Fruit fly (Drosophila melanogaster): ENCODE data around the gene Lamtor4.

The Lamtor4 gene

DNA sequence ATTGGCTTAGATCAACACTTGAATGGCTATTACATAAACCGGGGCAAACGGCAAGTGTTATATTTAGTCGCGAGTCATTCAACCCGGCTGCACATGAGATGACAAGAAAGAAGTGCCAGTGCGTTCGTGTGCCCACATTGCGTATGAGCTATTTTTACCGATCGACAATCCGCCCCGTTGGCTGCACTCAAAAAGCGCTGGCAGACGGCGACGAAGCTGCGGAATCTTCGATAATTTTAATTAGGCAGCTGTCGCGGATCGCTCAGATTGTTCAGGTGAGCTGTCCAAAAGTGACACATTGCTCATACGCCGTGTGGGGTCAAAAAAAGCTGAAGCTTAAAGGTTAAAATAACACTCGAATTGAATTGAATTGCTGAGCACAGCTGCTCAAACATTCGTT, 37.4 kb downstream of the Lamtor4 start:
- TF ChIP-seq pan (optimal IDR thresholded peaks at IDR 0.05): no peak
- peak in 1 of 2 experiments; percentile 39 for TF ChIP-seq EcR (GFP tag; optimal IDR thresholded peaks at IDR 0.05)

- TF ChIP-seq Dll (optimal IDR thresholded peaks at IDR 0.05) (no peak), pan (optimal IDR thresholded peaks at IDR 0.05) (no peak), psq (optimal IDR thresholded peaks at IDR 0.05) (no peak), CG8478 (optimal IDR thresholded peaks at IDR 0.05) (no peak), EcR (GFP tag; optimal IDR thresholded peaks at IDR 0.05) (no peak), usp (GFP tag; optimal IDR thresholded peaks at IDR 0.05) (no peak)
Observed at dm6 chr3L:3935567-3936207, 39.0 kb downstream of the Lamtor4 start, which contains the start of gene Eip63F-1. Eip63F-1 (minus strand) TSS chr3L:3935617.

- no peak for TF ChIP-seq EcR (GFP tag; optimal IDR thresholded peaks at IDR 0.05)
- no peak for TF ChIP-seq CG8478 (optimal IDR thresholded peaks at IDR 0.05)
- no peak for TF ChIP-seq Dll (optimal IDR thresholded peaks at IDR 0.05)
Observed at dm6 chr3L:3937806-3938205, 41.1 kb downstream of the Lamtor4 start, which contains the start of gene CG10866. CG10866 (minus strand) TSS chr3L:3937992.

- TF ChIP-seq EcR (GFP tag; optimal IDR thresholded peaks at IDR 0.05) (no peak), pan (optimal IDR thresholded peaks at IDR 0.05) (no peak)
Observed at dm6 chr3L:3940075-3940819, 43.5 kb downstream of the Lamtor4 start, which contains the start of gene CG12766. CG12766 (minus strand) TSS chr3L:3940125.

- TF ChIP-seq usp (GFP tag; optimal IDR thresholded peaks at IDR 0.05) (no peak), CG8478 (optimal IDR thresholded peaks at IDR 0.05) (no peak), psq (optimal IDR thresholded peaks at IDR 0.05) (no peak), pan (optimal IDR thresholded peaks at IDR 0.05) (no peak), EcR (GFP tag; optimal IDR thresholded peaks at IDR 0.05) (no peak)
Observed at dm6 chr3L:3942241-3943028, 45.7 kb downstream of the Lamtor4 start, which contains the start of the genes CG10863 and CG14982. CG10863 (minus strand) TSS chr3L:3942465. CG14982 (plus strand) TSS chr3L:3942710.
